Fruit fly (Drosophila melanogaster) whole organism, embryonic: ENCODE data around the gene Ac76E.
A peak's percentile ranks its signal among the peaks of the same experiment; 100 is the strongest.

Experiments
- Aef1 ChIP-seq: fragments of 200-800 bp; sonication (Bioruptor generic); IDR thresholded peaks from 3 replicates; pipeline ENCODE4 v1.3.6; 2022; ENCODE audit warnings: missing biosample characterization, missing genetic modification characterization
- BEAF-32 ChIP-seq: fragments of 200-800 bp; sonication (Bioruptor generic); optimal IDR thresholded peaks from 3 replicates; lab custom pipeline; 2017; ENCODE audit warnings: missing biosample characterization, missing genetic modification characterization, mild to moderate bottlenecking, moderate library complexity, missing genetic modification reagents
- CG11695 ChIP-seq: fragments of 200-800 bp; sonication (Bioruptor generic); IDR thresholded peaks from 3 replicates; pipeline ENCODE4 v1.3.6; 2022; ENCODE audit warnings: missing biosample characterization, missing genetic modification characterization
- CG12104 ChIP-seq: fragments of 200-800 bp; sonication (Bioruptor generic); optimal IDR thresholded peaks from 3 replicates; lab custom pipeline; 2016; ENCODE audit warnings: missing biosample characterization, missing genetic modification characterization
- CG13123 ChIP-seq: fragments of 200-800 bp; sonication (Bioruptor generic); optimal IDR thresholded peaks from 2 replicates; lab custom pipeline; 2016; ENCODE audit warnings: missing biosample characterization, missing genetic modification characterization
- CG13296 ChIP-seq: fragments of 200-800 bp; sonication (Bioruptor generic); optimal IDR thresholded peaks from 3 replicates; lab custom pipeline; 2018; ENCODE audit warnings: missing biosample characterization, mild to moderate bottlenecking, missing genetic modification characterization
- CG13894 ChIP-seq: fragments of 200-800 bp; sonication (Bioruptor generic); optimal IDR thresholded peaks from 3 replicates; lab custom pipeline; 2018; ENCODE audit warnings: missing biosample characterization, mild to moderate bottlenecking, missing genetic modification characterization, moderate library complexity
- CG14965 ChIP-seq: fragments of 200-800 bp; sonication (Bioruptor generic); optimal IDR thresholded peaks from 2 replicates; lab custom pipeline; 2016; ENCODE audit warnings: missing biosample characterization, missing genetic modification characterization, borderline replicate concordance
- CG15073 ChIP-seq: fragments of 200-800 bp; sonication (Bioruptor generic); optimal IDR thresholded peaks from 2 replicates; lab custom pipeline; 2016; ENCODE audit warnings: missing biosample characterization, missing genetic modification characterization
- CG1529 ChIP-seq: fragments of 200-800 bp; sonication (Bioruptor generic); optimal IDR thresholded peaks from 3 replicates; lab custom pipeline; 2018; ENCODE audit warnings: missing biosample characterization, missing genetic modification characterization
- CG1602 ChIP-seq: fragments of 200-800 bp; sonication (Bioruptor generic); optimal IDR thresholded peaks from 3 replicates; lab custom pipeline; 2016; ENCODE audit warnings: missing biosample characterization, missing genetic modification characterization
- CG16779 ChIP-seq: fragments of 200-800 bp; sonication (Bioruptor generic); IDR thresholded peaks from 2 replicates; pipeline ENCODE4 v1.3.6; 2022; ENCODE audit warnings: missing biosample characterization, missing genetic modification characterization
- CG16813 ChIP-seq: fragments of 200-800 bp; sonication (Bioruptor generic); IDR thresholded peaks from 3 replicates; pipeline ENCODE4 v1.3.6; 2022; ENCODE audit warnings: missing biosample characterization, missing genetic modification characterization; ENCODE audit not compliant: partially characterized antibody
- CG17829 ChIP-seq: fragments of 200-800 bp; optimal IDR thresholded peaks from 2 replicates; lab custom pipeline; 2019; ENCODE audit warnings: missing biosample characterization, mild to moderate bottlenecking, missing genetic modification characterization, moderate library complexity
- CG1832 ChIP-seq: fragments of 200-800 bp; sonication (Bioruptor generic); optimal IDR thresholded peaks from 2 replicates; lab custom pipeline; 2017; ENCODE audit warnings: missing biosample characterization, mild to moderate bottlenecking, missing genetic modification characterization, inconsistent platforms
- CG2678 ChIP-seq: fragments of 200-800 bp; sonication (Bioruptor generic); optimal IDR thresholded peaks from 3 replicates; lab custom pipeline; 2019; ENCODE audit warnings: missing biosample characterization, mild to moderate bottlenecking, missing genetic modification characterization, moderate library complexity
- CG30431 ChIP-seq: fragments of 200-800 bp; sonication (Bioruptor generic); optimal IDR thresholded peaks from 2 replicates; lab custom pipeline; 2017; ENCODE audit warnings: missing biosample characterization, missing genetic modification characterization
- CG31441 ChIP-seq: fragments of 200-800 bp; sonication (Bioruptor generic); IDR thresholded peaks from 2 replicates; pipeline ENCODE4 v1.3.6; 2022; ENCODE audit warnings: missing biosample characterization, missing genetic modification characterization
- CG34224 ChIP-seq: fragments of 200-800 bp; sonication (Bioruptor generic); IDR thresholded peaks from 3 replicates; pipeline ENCODE4 v1.3.6; 2022; ENCODE audit warnings: missing biosample characterization, missing genetic modification characterization; ENCODE audit not compliant: partially characterized antibody
- CG4282 ChIP-seq: fragments of 200-800 bp; sonication (Bioruptor generic); optimal IDR thresholded peaks from 2 replicates; lab custom pipeline; 2016; ENCODE audit warnings: missing biosample characterization, missing genetic modification characterization
- CG5245 ChIP-seq: fragments of 200-800 bp; sonication (Bioruptor generic); optimal IDR thresholded peaks from 3 replicates; lab custom pipeline; 2016; ENCODE audit warnings: missing biosample characterization, missing genetic modification characterization
- CG6689 ChIP-seq: fragments of 200-800 bp; sonication (Bioruptor generic); IDR thresholded peaks from 2 replicates; pipeline ENCODE4 v1.3.6; 2022; ENCODE audit warnings: missing biosample characterization, missing genetic modification characterization
- CG6765 ChIP-seq: fragments of 200-800 bp; sonication (Bioruptor generic); optimal IDR thresholded peaks from 3 replicates; lab custom pipeline; 2017; ENCODE audit warnings: missing biosample characterization, mild to moderate bottlenecking, missing genetic modification characterization
- CG6813 ChIP-seq: fragments of 200-800 bp; sonication (Bioruptor generic); optimal IDR thresholded peaks from 2 replicates; lab custom pipeline; 2017; ENCODE audit warnings: missing biosample characterization, missing genetic modification characterization, mild to moderate bottlenecking, moderate library complexity, missing genetic modification reagents
- CG6854 ChIP-seq: fragments of 200-800 bp; sonication (Bioruptor generic); optimal IDR thresholded peaks from 3 replicates; lab custom pipeline; 2017; ENCODE audit warnings: missing biosample characterization, mild to moderate bottlenecking, missing genetic modification characterization
- CG7372 ChIP-seq: fragments of 200-800 bp; sonication (Bioruptor generic); IDR thresholded peaks from 2 replicates; pipeline ENCODE4 v1.3.6; 2022; ENCODE audit warnings: missing biosample characterization, missing genetic modification characterization
- CG7987 ChIP-seq: fragments of 200-800 bp; sonication (Bioruptor generic); optimal IDR thresholded peaks from 2 replicates; lab custom pipeline; 2018; ENCODE audit warnings: missing biosample characterization, mild to moderate bottlenecking, missing genetic modification characterization, moderate library complexity
- CHES-1-like ChIP-seq: fragments of 200-800 bp; sonication (Bioruptor generic); optimal IDR thresholded peaks from 2 replicates; lab custom pipeline; 2016; ENCODE audit warnings: missing biosample characterization, missing genetic modification characterization
- Drgx ChIP-seq: fragments of 200-800 bp; sonication (Bioruptor generic); IDR thresholded peaks from 2 replicates; pipeline ENCODE4 v1.3.6; 2022; ENCODE audit warnings: missing biosample characterization, missing genetic modification characterization
- Ets65A ChIP-seq: fragments of 200-800 bp; sonication (Bioruptor generic); peaks from one replicate; lab custom pipeline; 2016; ENCODE audit warnings: missing biosample characterization, missing genetic modification characterization
- Ets97D ChIP-seq: fragments of 200-800 bp; sonication (Bioruptor generic); optimal IDR thresholded peaks from 3 replicates; lab custom pipeline; 2016; ENCODE audit warnings: missing biosample characterization, missing genetic modification characterization
- Lim3 ChIP-seq: fragments of 200-800 bp; sonication (Bioruptor generic); IDR thresholded peaks from 2 replicates; pipeline ENCODE4 v1.3.6; 2022; ENCODE audit warnings: missing biosample characterization, missing genetic modification characterization
- Mrtf ChIP-seq: fragments of 200-800 bp; sonication (Bioruptor generic); IDR thresholded peaks from 3 replicates; pipeline ENCODE4 v1.3.6; 2022; ENCODE audit warnings: missing biosample characterization, missing genetic modification characterization
- Scr ChIP-seq: fragments of 200-800 bp; sonication (Bioruptor generic); IDR thresholded peaks from 2 replicates; pipeline ENCODE4 v1.3.6; 2022; ENCODE audit warnings: missing biosample characterization, missing genetic modification characterization; ENCODE audit not compliant: partially characterized antibody
- Xbp1 ChIP-seq: fragments of 200-800 bp; sonication (Bioruptor generic); optimal IDR thresholded peaks from 3 replicates; lab custom pipeline; 2016; ENCODE audit warnings: missing biosample characterization, mild to moderate bottlenecking, missing genetic modification characterization
- Xrp1 ChIP-seq: fragments of 200-800 bp; sonication (Bioruptor generic); IDR thresholded peaks from 2 replicates; pipeline ENCODE4 v1.3.6; 2022; ENCODE audit warnings: missing biosample characterization, missing genetic modification characterization
- crc ChIP-seq: fragments of 200-800 bp; sonication (Bioruptor generic); optimal IDR thresholded peaks from 2 replicates; lab custom pipeline; 2016; ENCODE audit warnings: missing biosample characterization, missing genetic modification characterization
- crp ChIP-seq, 2 experiments: fragments of 200-800 bp; sonication (Bioruptor generic); optimal IDR thresholded peaks; 2 replicates in 1 of 2; 3 replicates in 1 of 2; lab custom pipeline; 2017; ENCODE audit warnings: missing biosample characterization in 2 of 2, missing genetic modification characterization in 2 of 2, mild to moderate bottlenecking in 1 of 2, moderate library complexity in 1 of 2
- dpn ChIP-seq, 2 experiments: fragments of 200-800 bp; sonication (Bioruptor generic); optimal IDR thresholded peaks; 3 replicates each; lab custom pipeline; 2016; ENCODE audit warnings: missing biosample characterization in 2 of 2, missing genetic modification characterization in 2 of 2
- eyg ChIP-seq: fragments of 200-800 bp; sonication (Bioruptor generic); optimal IDR thresholded peaks from 3 replicates; lab custom pipeline; 2016; ENCODE audit warnings: missing biosample characterization, missing genetic modification characterization
- gem ChIP-seq: fragments of 200-800 bp; sonication (Bioruptor generic); optimal IDR thresholded peaks from 2 replicates; lab custom pipeline; 2019; ENCODE audit warnings: missing biosample characterization, mild to moderate bottlenecking, missing genetic modification characterization, moderate library complexity
- jigr1 ChIP-seq: fragments of 200-800 bp; sonication (Bioruptor generic); IDR thresholded peaks from 3 replicates; pipeline ENCODE4 v1.3.6; 2022; ENCODE audit warnings: missing biosample characterization, missing genetic modification characterization
- kah ChIP-seq: fragments of 200-800 bp; sonication (Bioruptor generic); optimal IDR thresholded peaks from 2 replicates; lab custom pipeline; 2018; ENCODE audit warnings: missing biosample characterization, mild to moderate bottlenecking, missing genetic modification characterization
- onecut ChIP-seq: fragments of 200-800 bp; sonication (Bioruptor generic); IDR thresholded peaks from 2 replicates; pipeline ENCODE4 v1.3.6; 2022; ENCODE audit warnings: missing biosample characterization, missing genetic modification characterization
- org-1 ChIP-seq: fragments of 200-800 bp; sonication (Bioruptor generic); optimal IDR thresholded peaks from 2 replicates; lab custom pipeline; 2017; ENCODE audit warnings: missing biosample characterization, missing genetic modification characterization
- sima ChIP-seq: fragments of 200-800 bp; sonication (Bioruptor generic); optimal IDR thresholded peaks from 2 replicates; lab custom pipeline; 2016; ENCODE audit warnings: missing biosample characterization, missing genetic modification characterization
- tgo ChIP-seq: fragments of 200-800 bp; sonication (Bioruptor generic); IDR thresholded peaks from 3 replicates; pipeline ENCODE4 v1.3.6; 2022; ENCODE audit warnings: missing biosample characterization, missing genetic modification characterization
- tna ChIP-seq: fragments of 200-800 bp; sonication (Bioruptor generic); IDR thresholded peaks from 2 replicates; pipeline ENCODE4 v1.3.6; 2022; ENCODE audit warnings: missing biosample characterization, missing genetic modification characterization; ENCODE audit not compliant: partially characterized antibody
- trh ChIP-seq: fragments of 200-800 bp; sonication (Bioruptor generic); optimal IDR thresholded peaks from 2 replicates; lab custom pipeline; 2016; ENCODE audit warnings: missing biosample characterization, missing genetic modification characterization
- wek ChIP-seq: fragments of 200-800 bp; sonication (Bioruptor generic); optimal IDR thresholded peaks from 3 replicates; lab custom pipeline; 2018; ENCODE audit warnings: missing biosample characterization, mild to moderate bottlenecking, missing genetic modification characterization, moderate library complexity
- yki ChIP-seq: fragments of >200 bp; optimal IDR thresholded peaks from 3 replicates; lab custom pipeline; 2018

The Ac76E gene

DNA sequence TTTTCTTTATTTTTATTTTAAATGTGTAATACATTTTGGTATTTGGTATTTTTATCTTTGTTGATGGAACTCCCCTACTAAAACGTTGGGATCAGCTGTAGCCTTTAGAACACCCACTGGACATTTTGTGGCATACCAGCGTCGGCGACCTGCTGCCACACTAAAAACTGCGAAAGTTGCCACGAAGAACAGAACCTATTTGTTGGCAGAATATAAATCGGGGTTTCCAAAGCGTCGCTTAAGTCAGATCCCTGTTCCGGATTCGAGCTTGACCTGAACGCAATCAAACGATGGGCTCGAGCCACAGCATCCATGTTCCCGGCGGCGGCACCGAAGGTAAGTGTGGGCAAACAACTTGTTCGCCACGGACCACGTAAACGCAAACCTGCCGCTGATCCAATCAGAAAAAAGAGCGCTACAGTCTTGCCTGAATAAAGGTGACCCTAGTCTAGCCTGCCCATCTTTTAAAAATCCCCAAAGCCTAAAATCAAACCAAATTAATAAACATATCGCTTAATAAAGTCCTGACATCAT lies 14.2 kb upstream of the Ac76E start, which contains the start of gene Grasp65 (continued):
- TF ChIP-seq CG6689 (GFP tag; lab: Robert Waterston, UW) (no peak), CG5245 (GFP tag; lab: Kevin White, UChicago) (no peak), crc (GFP tag; lab: Kevin White, UChicago) (no peak), CG13894 (tag; lab: Kevin White, UChicago) (no peak), trh (GFP tag; lab: Kevin White, UChicago) (no peak), Ets97D (GFP tag; lab: Kevin White, UChicago) (no peak), CG1832 (GFP tag; lab: Kevin White, UChicago) (no peak), CG16779 (no peak), CG6765 (GFP tag; lab: Kevin White, UChicago) (peak; percentile 33), CG12104 (GFP tag; lab: Kevin White, UChicago) (no peak), CG31441 (GFP tag; lab: Robert Waterston, UW) (peak; percentile 29; the same call in 1 of the 2 replicates), sima (GFP tag; lab: Kevin White, UChicago) (no peak), Scr (GFP tag; lab: Robert Waterston, UW) (no peak), Xrp1 (GFP tag; lab: Robert Waterston, UW) (peak; percentile 17; the same call in 1 of the 2 replicates), CG34224 (GFP tag; lab: Robert Waterston, UW) (no peak; the same call in 2 of the 3 replicates), Mrtf (GFP tag; lab: Robert Waterston, UW) (no peak), CG4282 (GFP tag; lab: Kevin White, UChicago) (no peak), CG2678 (tag; lab: Kevin White, UChicago) (peak; percentile 21), org-1 (GFP tag; lab: Kevin White, UChicago) (no peak), tna (GFP tag; lab: Robert Waterston, UW) (no peak; the same call in 1 of the 2 replicates), wek (GFP tag; lab: Kevin White, UChicago) (peak; percentile 96), Drgx (GFP tag; lab: Robert Waterston, UW) (no peak), CG11695 (no peak), Lim3 (GFP tag; lab: Robert Waterston, UW) (no peak), onecut (no peak), Aef1 (no peak), tgo (GFP tag; lab: Robert Waterston, UW) (no peak), jigr1 (no peak), CG7987 (no peak), kah (GFP tag; lab: Kevin White, UChicago) (peak; percentile 58), CG7372 (GFP tag; lab: Robert Waterston, UW) (no peak), CG30431 (GFP tag; lab: Kevin White, UChicago) (no peak), CG1602 (GFP tag; lab: Kevin White, UChicago) (no peak), CG14965 (GFP tag; lab: Kevin White, UChicago) (no peak), CG13123 (GFP tag; lab: Kevin White, UChicago) (no peak), crp (GFP tag; optimal IDR thresholded peaks at IDR 0.05; lab: Kevin White, UChicago) (peak; percentile 15 to 91), gem (tag; lab: Kevin White, UChicago) (peak; percentile 38), CHES-1-like (GFP tag; lab: Kevin White, UChicago) (no peak), CG1529 (GFP tag; lab: Kevin White, UChicago) (no peak), BEAF-32 (peak; percentile 5), CG15073 (GFP tag; lab: Kevin White, UChicago) (no peak), CG17829 (tag; lab: Kevin White, UChicago) (peak; percentile 30), eyg (no peak), Ets65A (peak; percentile 23), CG6813 (no peak), Xbp1 (GFP tag; lab: Kevin White, UChicago) (no peak), yki (lab: Kevin White, UChicago) (no peak), CG16813 (GFP tag; lab: Robert Waterston, UW) (no peak), CG13296 (GFP tag; lab: Kevin White, UChicago) (peak; percentile 31), CG6854 (GFP tag; lab: Kevin White, UChicago) (no peak), dpn (GFP tag; optimal IDR thresholded peaks at IDR 0.05; lab: Kevin White, UChicago) (no peak)
